Worm (Caenorhabditis elegans): ENCODE data around the gene C53A5.2.
A peak's percentile ranks its signal among the peaks of the same experiment; 100 is the strongest.

Gene C53A5.2

DNA sequence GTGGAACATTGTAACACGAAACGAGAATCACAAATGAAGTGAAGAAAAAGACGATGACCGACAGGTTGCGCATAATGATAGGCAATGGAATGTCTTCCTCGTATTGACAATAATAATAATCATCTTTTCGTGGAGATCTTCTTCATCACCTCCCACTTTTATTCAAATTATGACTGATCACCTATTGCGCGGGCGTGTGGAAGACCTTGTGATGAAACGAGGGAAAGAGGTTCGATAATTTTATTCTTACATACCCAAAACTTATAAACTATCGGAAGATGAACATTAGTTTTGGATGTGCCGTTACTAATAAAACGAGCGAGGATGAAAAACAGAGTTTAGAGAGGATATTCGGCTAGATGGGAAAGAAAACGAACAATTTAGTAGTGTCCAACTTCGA lies at the start of gene C53A5.2:
C53A5.2 (minus strand) TSS at position 101 of the 400 bp plus-strand sequence.
- TF ChIP-seq nhr-12 (tag; optimal IDR thresholded peaks at IDR 0.05) (no peak), drap-1 (GFP tag; optimal IDR thresholded peaks at IDR 0.05) (no peak), ham-2 (GFP tag; optimal IDR thresholded peaks at IDR 0.05) (no peak), tbx-8 (GFP tag; optimal IDR thresholded peaks at IDR 0.05) (no peak)

ce11 chrV:14562589-14562988 lies 39.6 kb upstream of the C53A5.2 start, which contains the start of gene C53A5.11:
TSS of gene C53A5.11 (plus strand) at chrV:14562889.
- TF ChIP-seq sem-2 (GFP tag; optimal IDR thresholded peaks at IDR 0.05) = no peak
- TF ChIP-seq nhr-237 (tag; optimal IDR thresholded peaks at IDR 0.05) = no peak
- TF ChIP-seq M03D4.4 (tag; optimal IDR thresholded peaks at IDR 0.05) = no peak
- TF ChIP-seq drap-1 (GFP tag; optimal IDR thresholded peaks at IDR 0.05) = no peak
- no peak for TF ChIP-seq mls-2 (tag; optimal IDR thresholded peaks at IDR 0.05)
- no peak for TF ChIP-seq mep-1 (tag; optimal IDR thresholded peaks at IDR 0.05)
- no peak for TF ChIP-seq pha-4 (tag; optimal IDR thresholded peaks at IDR 0.05)

DNA sequence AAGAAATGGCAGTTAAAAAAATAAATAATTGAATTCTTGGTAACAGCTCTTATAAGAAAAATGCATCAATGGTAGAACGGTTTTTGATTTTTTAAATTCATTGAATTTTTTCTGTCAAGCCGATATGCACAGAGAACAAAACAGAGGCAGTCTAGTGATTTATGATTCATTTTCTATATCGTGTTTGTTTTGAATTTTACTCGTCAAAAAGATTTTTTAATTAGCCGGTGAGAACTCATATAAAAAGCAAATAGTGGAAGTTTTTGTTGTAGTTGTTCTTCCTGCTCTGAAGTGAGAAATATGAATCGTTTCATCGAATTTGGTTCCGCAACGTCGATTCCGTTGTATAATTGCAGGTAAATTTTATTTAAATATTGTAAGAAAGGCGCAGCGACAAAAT lies 36.3 kb upstream of the C53A5.2 start, which contains the start of gene srt-32:
srt-32 (plus strand) TSS at position 301 of the 400 bp plus-strand sequence.
- no peak for TF ChIP-seq zip-8 (tag; optimal IDR thresholded peaks at IDR 0.05)
- TF ChIP-seq tbx-8 (GFP tag; optimal IDR thresholded peaks at IDR 0.05) = no peak
- TF ChIP-seq bed-3 (GFP tag; optimal IDR thresholded peaks at IDR 0.05) = no peak
- TF ChIP-seq nhr-237 (tag; optimal IDR thresholded peaks at IDR 0.05) = no peak
- TF ChIP-seq drap-1 (GFP tag; optimal IDR thresholded peaks at IDR 0.05) = no peak
- TF ChIP-seq ceh-39 (tag; optimal IDR thresholded peaks at IDR 0.05) = no peak
- no peak for TF ChIP-seq mls-2 (tag; optimal IDR thresholded peaks at IDR 0.05)
- TF ChIP-seq mep-1 (tag; optimal IDR thresholded peaks at IDR 0.05) = no peak
- TF ChIP-seq ham-2 (GFP tag; optimal IDR thresholded peaks at IDR 0.05) = no peak
- no peak for TF ChIP-seq elt-3 (tag; optimal IDR thresholded peaks at IDR 0.05)
- no peak for TF ChIP-seq pha-4 (tag; optimal IDR thresholded peaks at IDR 0.05)
- no peak for TF ChIP-seq ztf-11 (tag; optimal IDR thresholded peaks at IDR 0.05)
- TF ChIP-seq ces-1 (GFP tag; optimal IDR thresholded peaks at IDR 0.05) = no peak
- no peak for TF ChIP-seq ceh-83 (GFP tag; optimal IDR thresholded peaks at IDR 0.05)
- no peak for TF ChIP-seq cnd-1 (tag; optimal IDR thresholded peaks at IDR 0.05)
- no peak for TF ChIP-seq snpc-4 (tag; optimal IDR thresholded peaks at IDR 0.05)

DNA sequence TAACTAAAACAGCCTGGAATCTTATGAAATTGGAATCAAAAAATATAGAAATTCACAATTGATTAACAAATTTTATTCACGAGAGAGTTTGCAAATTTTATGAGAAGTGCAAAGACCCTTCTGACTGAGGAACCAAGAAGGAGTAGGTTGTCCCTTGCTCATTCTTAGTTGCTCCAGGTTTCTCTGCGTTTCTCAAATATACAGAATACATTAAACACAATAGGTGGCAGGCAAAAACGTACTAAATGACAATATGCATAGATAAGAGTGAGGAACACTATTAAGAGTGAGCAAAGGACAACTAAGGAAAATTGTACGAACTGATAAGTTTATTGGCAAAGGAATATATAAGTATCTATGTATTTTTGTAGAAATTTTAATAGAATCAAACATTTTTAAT lies 35.8 kb upstream of the C53A5.2 start, which contains the start of gene C53A5.9:
C53A5.9 (minus strand) TSS at position 101 of the 400 bp plus-strand sequence.
- no peak for TF ChIP-seq nhr-12 (tag; optimal IDR thresholded peaks at IDR 0.05)
- TF ChIP-seq mab-5 (tag; optimal IDR thresholded peaks at IDR 0.05) = no peak
- no peak for TF ChIP-seq ztf-11 (tag; optimal IDR thresholded peaks at IDR 0.05)

ce11 chrV:14556187-14556586 lies 33.2 kb upstream of the C53A5.2 start, which contains the start of gene srg-47:
TSS of gene srg-47 (minus strand) at chrV:14556287.
- TF ChIP-seq ces-1 (GFP tag; optimal IDR thresholded peaks at IDR 0.05) (no peak), nhr-237 (tag; optimal IDR thresholded peaks at IDR 0.05) (no peak), cnd-1 (tag; optimal IDR thresholded peaks at IDR 0.05) (no peak), elt-1 (tag; optimal IDR thresholded peaks at IDR 0.05; ENCODE audit: borderline replicate concordance, insufficient read depth) (no peak), drap-1 (GFP tag; optimal IDR thresholded peaks at IDR 0.05) (no peak), ztf-11 (tag; optimal IDR thresholded peaks at IDR 0.05) (no peak), snpc-4 (tag; optimal IDR thresholded peaks at IDR 0.05) (no peak), nhr-2 (tag; optimal IDR thresholded peaks at IDR 0.05) (no peak)

DNA sequence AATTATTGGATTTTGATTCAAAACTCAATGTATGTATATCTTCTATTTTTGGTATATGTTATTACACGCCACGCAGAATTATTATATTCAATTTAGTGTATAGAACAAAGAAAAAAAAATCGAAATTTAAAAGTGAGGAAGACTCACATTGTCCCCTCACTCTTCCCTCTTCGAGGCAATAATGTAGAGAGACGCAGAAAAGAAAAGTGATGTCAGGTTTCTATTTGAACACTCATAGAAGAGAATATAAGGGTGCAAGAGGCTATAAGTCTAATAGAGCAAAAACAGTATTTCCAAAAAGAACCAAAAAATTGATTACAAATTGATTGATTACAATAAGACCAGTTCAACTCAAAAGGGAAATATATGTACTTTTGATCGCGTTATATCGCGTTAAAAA lies 25.5 kb upstream of the C53A5.2 start:
- TF ChIP-seq unc-120 (tag; optimal IDR thresholded peaks at IDR 0.05; ENCODE audit: poor library complexity, severe bottlenecking) (peak; percentile 9), nhr-12 (tag; optimal IDR thresholded peaks at IDR 0.05) (no peak)

DNA sequence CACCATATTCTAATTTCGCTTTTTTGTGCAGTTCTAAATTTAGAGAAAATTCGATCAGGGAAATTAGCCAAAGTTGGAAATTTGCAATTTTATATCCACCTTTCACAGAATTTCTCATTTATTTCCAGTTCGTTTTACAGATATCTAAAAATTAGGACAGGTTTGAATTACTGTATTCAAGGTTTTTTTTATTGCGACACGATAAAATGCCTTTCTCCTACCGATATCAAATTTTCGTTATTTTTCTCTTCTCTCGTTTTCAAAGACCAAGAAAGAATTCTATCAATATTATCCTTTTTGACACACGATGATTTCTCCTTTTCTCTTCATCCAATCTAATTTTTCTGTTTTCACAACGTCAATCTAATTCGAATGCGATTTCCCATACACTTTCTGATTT lies 23.6 kb upstream of the C53A5.2 start, which contains the start of gene C53A5.13:
C53A5.13 (plus strand) TSS at position 301 of the 400 bp plus-strand sequence.
- TF ChIP-seq elt-3 (tag; optimal IDR thresholded peaks at IDR 0.05) (no peak), pha-4 (tag; optimal IDR thresholded peaks at IDR 0.05) (no peak), ham-2 (GFP tag; optimal IDR thresholded peaks at IDR 0.05) (no peak), nhr-237 (tag; optimal IDR thresholded peaks at IDR 0.05) (no peak), mls-2 (tag; optimal IDR thresholded peaks at IDR 0.05) (no peak), drap-1 (GFP tag; optimal IDR thresholded peaks at IDR 0.05) (no peak)

ce11 chrV:14545816-14546283 lies 22.8 kb upstream of the C53A5.2 start, which contains the start of gene rike-1:
TSS of gene rike-1 (minus strand) at chrV:14545866.
- TF ChIP-seq elt-3 (tag; optimal IDR thresholded peaks at IDR 0.05) (no peak), unc-120 (tag; optimal IDR thresholded peaks at IDR 0.05; ENCODE audit: poor library complexity, severe bottlenecking) (peak; percentile 22), sptf-1 (tag; optimal IDR thresholded peaks at IDR 0.05) (no peak), ceh-39 (tag; optimal IDR thresholded peaks at IDR 0.05) (peak; percentile 41), ces-1 (GFP tag; optimal IDR thresholded peaks at IDR 0.05) (peak; percentile 62), nhr-28 (tag; optimal IDR thresholded peaks at IDR 0.05) (no peak), tbx-8 (GFP tag; optimal IDR thresholded peaks at IDR 0.05) (no peak), mep-1 (tag; optimal IDR thresholded peaks at IDR 0.05) (peak; percentile 57), nhr-76 (tag; optimal IDR thresholded peaks at IDR 0.05) (no peak), snpc-4 (tag; optimal IDR thresholded peaks at IDR 0.05) (no peak), ham-2 (GFP tag; optimal IDR thresholded peaks at IDR 0.05) (no peak), M03D4.4 (tag; optimal IDR thresholded peaks at IDR 0.05) (no peak), nhr-2 (tag; optimal IDR thresholded peaks at IDR 0.05) (peak; percentile 8), mab-5 (tag; optimal IDR thresholded peaks at IDR 0.05) (no peak), nhr-237 (tag; optimal IDR thresholded peaks at IDR 0.05) (no peak), flh-1 (GFP tag; optimal IDR thresholded peaks at IDR 0.05) (no peak), elt-1 (tag; optimal IDR thresholded peaks at IDR 0.05; ENCODE audit: borderline replicate concordance, insufficient read depth) (no peak), lin-13 (tag; optimal IDR thresholded peaks at IDR 0.05) (no peak)
